Worm (Caenorhabditis elegans): Measurements from ENCODE around the gene tag-343.

The tag-343 gene

DNA sequence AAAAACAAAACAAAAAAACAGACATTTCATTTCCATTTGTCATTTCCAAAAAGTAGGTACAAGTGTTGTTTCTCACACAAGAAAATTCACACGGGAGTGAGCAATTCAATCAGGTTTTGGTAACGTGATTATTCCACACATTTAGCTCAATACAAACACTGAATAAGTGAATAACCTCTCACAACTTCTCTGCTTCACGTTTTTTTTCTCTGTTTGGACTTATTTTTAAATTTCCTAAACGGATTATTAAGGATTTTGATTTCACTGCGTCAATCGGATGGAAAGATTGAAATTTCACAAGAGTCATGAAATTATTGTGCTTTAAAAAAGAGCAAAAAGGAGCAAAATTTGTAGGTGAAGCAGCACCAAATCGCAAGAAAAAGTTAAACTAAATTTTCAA lies 14.3 kb downstream of the tag-343 start:
- TF ChIP-seq tbx-37 (GFP tag; conservative IDR thresholded peaks at IDR 0.05) (no peak), tbx-11 (GFP tag; IDR thresholded peaks at IDR 0.05) (no peak), tra-4 (tag; optimal IDR thresholded peaks at IDR 0.05) (no peak), ceh-13 (GFP tag; optimal IDR thresholded peaks at IDR 0.05) (no peak), flt-1 (GFP tag; IDR thresholded peaks at IDR 0.05) (no peak), hnd-1 (tag; optimal IDR thresholded peaks at IDR 0.05) (no peak)

DNA sequence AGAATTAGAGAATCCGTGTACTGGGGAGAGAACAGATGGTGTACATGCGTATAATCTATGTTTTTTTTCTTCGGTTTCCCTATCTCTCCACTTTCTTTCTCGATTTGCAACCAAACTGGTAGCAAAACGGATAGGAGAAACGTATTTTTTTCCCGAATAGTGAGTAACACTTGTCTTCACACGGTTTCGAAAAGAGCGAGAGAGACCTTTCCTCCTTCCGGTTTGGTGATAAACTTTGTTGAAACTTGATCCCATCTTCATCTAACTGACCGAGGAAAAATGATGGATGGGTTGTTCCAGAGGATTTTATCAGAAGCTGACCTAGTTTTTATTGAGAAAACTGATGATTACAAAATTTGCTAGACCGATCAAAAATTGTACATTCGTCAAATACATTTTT lies 16.2 kb downstream of the tag-343 start:
- no peak for TF ChIP-seq flt-1 (GFP tag; IDR thresholded peaks at IDR 0.05)
- TF ChIP-seq tra-4 (tag; optimal IDR thresholded peaks at IDR 0.05): no peak
- no peak for TF ChIP-seq ceh-36 (tag; optimal IDR thresholded peaks at IDR 0.05)
- no peak for TF ChIP-seq ets-7 (tag; optimal IDR thresholded peaks at IDR 0.05)
- no peak for TF ChIP-seq B0310.2 (tag; optimal IDR thresholded peaks at IDR 0.05)
- TF ChIP-seq hmbx-1 (tag; optimal IDR thresholded peaks at IDR 0.05): no peak
- no peak for TF ChIP-seq tbx-11 (GFP tag; IDR thresholded peaks at IDR 0.05)

ce11 chrX:16655283-16655682 lies 19.2 kb downstream of the tag-343 start:
- no peak for TF ChIP-seq ets-7 (tag; optimal IDR thresholded peaks at IDR 0.05)

DNA sequence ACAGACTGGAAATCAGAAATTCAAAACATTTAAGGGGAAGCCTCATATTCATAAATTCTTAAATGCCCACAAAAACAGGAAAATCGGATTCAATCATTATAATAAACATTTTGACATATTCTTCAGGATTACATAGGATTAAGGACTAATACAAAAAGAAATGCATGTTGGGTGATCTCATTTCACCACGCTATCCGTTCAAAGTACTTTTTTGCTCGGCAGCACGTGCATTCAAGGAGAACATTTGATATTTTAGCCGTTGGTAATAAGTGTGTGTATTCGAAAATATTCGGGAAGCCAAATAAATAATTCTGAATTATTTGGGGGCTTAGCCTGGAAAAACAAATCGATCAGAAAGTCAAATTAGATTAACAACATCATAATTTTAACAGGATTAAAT lies 23.9 kb downstream of the tag-343 start:
- no peak for TF ChIP-seq tbx-37 (GFP tag; conservative IDR thresholded peaks at IDR 0.05)
- no peak for TF ChIP-seq B0310.2 (tag; optimal IDR thresholded peaks at IDR 0.05)
- TF ChIP-seq pes-1 (GFP tag; IDR thresholded peaks at IDR 0.05): no peak
- no peak for TF ChIP-seq tbx-11 (GFP tag; IDR thresholded peaks at IDR 0.05)
- TF ChIP-seq ama-1 (optimal IDR thresholded peaks at IDR 0.05): no peak
- TF ChIP-seq sea-1 (GFP tag; conservative IDR thresholded peaks at IDR 0.05): no peak
- no peak for TF ChIP-seq hmbx-1 (tag; optimal IDR thresholded peaks at IDR 0.05)

DNA sequence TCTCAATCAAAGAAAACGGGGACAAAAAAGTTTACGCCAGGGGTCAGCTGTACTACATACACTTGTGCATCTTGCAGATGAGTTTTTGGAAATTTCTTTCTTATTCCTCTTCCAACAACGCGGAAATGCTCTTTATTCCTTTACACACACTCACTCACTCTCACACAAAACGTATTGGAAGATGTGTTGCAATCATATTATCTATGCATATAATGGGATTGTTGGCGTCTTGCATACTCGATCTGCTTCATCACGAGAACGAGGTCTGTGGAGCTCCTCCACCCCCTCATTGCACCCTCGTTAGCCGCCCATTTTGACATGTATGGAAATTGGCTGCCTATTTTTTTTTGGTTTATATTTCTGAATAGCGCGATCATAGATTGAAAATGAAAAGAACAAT lies 25.8 kb downstream of the tag-343 start:
- TF ChIP-seq hmbx-1 (tag; optimal IDR thresholded peaks at IDR 0.05): no peak
- no peak for TF ChIP-seq ceh-13 (GFP tag; optimal IDR thresholded peaks at IDR 0.05)
- TF ChIP-seq pes-1 (GFP tag; IDR thresholded peaks at IDR 0.05): no peak
- no peak for TF ChIP-seq ceh-36 (tag; optimal IDR thresholded peaks at IDR 0.05)

- no peak for TF ChIP-seq tbx-11 (GFP tag; IDR thresholded peaks at IDR 0.05)
- TF ChIP-seq ets-7 (tag; optimal IDR thresholded peaks at IDR 0.05): no peak
- TF ChIP-seq hmg-4 (GFP tag; optimal IDR thresholded peaks at IDR 0.05): no peak
- no peak for TF ChIP-seq sea-1 (GFP tag; conservative IDR thresholded peaks at IDR 0.05)
- no peak for TF ChIP-seq pes-1 (GFP tag; IDR thresholded peaks at IDR 0.05)
- TF ChIP-seq ceh-13 (GFP tag; optimal IDR thresholded peaks at IDR 0.05): no peak
- no peak for TF ChIP-seq tra-4 (tag; optimal IDR thresholded peaks at IDR 0.05)
- no peak for TF ChIP-seq hnd-1 (tag; optimal IDR thresholded peaks at IDR 0.05)
- no peak for TF ChIP-seq F13C5.2 (tag; optimal IDR thresholded peaks at IDR 0.05)
- TF ChIP-seq ama-1 (optimal IDR thresholded peaks at IDR 0.05): no peak
- TF ChIP-seq aly-1 (tag; optimal IDR thresholded peaks at IDR 0.05): no peak
- no peak for TF ChIP-seq ceh-36 (tag; optimal IDR thresholded peaks at IDR 0.05)
- TF ChIP-seq tbx-37 (GFP tag; conservative IDR thresholded peaks at IDR 0.05): no peak
- no peak for TF ChIP-seq scrt-1 (GFP tag; IDR thresholded peaks at IDR 0.05)
- TF ChIP-seq hmbx-1 (tag; optimal IDR thresholded peaks at IDR 0.05): no peak
- no peak for TF ChIP-seq B0310.2 (tag; optimal IDR thresholded peaks at IDR 0.05)
- TF ChIP-seq flt-1 (GFP tag; IDR thresholded peaks at IDR 0.05): no peak
Observed at ce11 chrX:16647222-16647621, 27.3 kb downstream of the tag-343 start.

- TF ChIP-seq tbx-11 (GFP tag; IDR thresholded peaks at IDR 0.05) (no peak), ceh-13 (GFP tag; optimal IDR thresholded peaks at IDR 0.05) (no peak), tbx-37 (GFP tag; conservative IDR thresholded peaks at IDR 0.05) (no peak), F13C5.2 (tag; optimal IDR thresholded peaks at IDR 0.05) (no peak), ama-1 (optimal IDR thresholded peaks at IDR 0.05) (no peak), hnd-1 (tag; optimal IDR thresholded peaks at IDR 0.05) (no peak), hmbx-1 (tag; optimal IDR thresholded peaks at IDR 0.05) (no peak), flt-1 (GFP tag; IDR thresholded peaks at IDR 0.05) (no peak), ets-7 (tag; optimal IDR thresholded peaks at IDR 0.05) (no peak)
Observed at ce11 chrX:16644889-16645288, 29.6 kb downstream of the tag-343 start.

ce11 chrX:16643246-16643645 lies 31.3 kb downstream of the tag-343 start:
- no peak for TF ChIP-seq ets-7 (tag; optimal IDR thresholded peaks at IDR 0.05)
- TF ChIP-seq hmg-4 (GFP tag; optimal IDR thresholded peaks at IDR 0.05): no peak
- no peak for TF ChIP-seq ama-1 (optimal IDR thresholded peaks at IDR 0.05)
- no peak for TF ChIP-seq hmbx-1 (tag; optimal IDR thresholded peaks at IDR 0.05)
- TF ChIP-seq sea-1 (GFP tag; conservative IDR thresholded peaks at IDR 0.05): no peak
- no peak for TF ChIP-seq tbx-37 (GFP tag; conservative IDR thresholded peaks at IDR 0.05)
- no peak for TF ChIP-seq flt-1 (GFP tag; IDR thresholded peaks at IDR 0.05)

DNA sequence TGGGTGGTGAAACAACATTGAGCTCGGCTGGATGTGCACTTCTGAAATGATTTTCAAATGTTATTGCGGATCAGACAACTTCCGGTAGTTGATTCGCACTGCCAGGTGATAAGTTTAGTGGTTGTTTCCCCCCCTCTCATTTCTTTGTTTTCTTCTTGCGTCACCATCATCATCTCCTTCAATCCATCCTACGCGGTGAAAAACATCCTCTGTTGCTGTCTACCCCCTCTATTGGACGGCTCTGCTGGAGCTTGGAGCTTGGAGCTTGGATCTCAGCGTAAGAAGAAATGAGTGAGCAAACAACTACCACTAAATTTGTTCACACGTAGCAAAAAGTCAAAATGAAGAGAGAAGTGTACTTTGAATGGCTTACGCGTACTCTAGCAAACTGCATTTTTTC lies 32.9 kb downstream of the tag-343 start:
- TF ChIP-seq B0310.2 (tag; optimal IDR thresholded peaks at IDR 0.05) (no peak), ama-1 (optimal IDR thresholded peaks at IDR 0.05) (no peak), tra-4 (tag; optimal IDR thresholded peaks at IDR 0.05) (no peak), hnd-1 (tag; optimal IDR thresholded peaks at IDR 0.05) (no peak), hmg-4 (GFP tag; optimal IDR thresholded peaks at IDR 0.05) (no peak), hmbx-1 (tag; optimal IDR thresholded peaks at IDR 0.05) (no peak), ceh-36 (tag; optimal IDR thresholded peaks at IDR 0.05) (no peak)
